Worm (Caenorhabditis elegans) whole organism, L3 larva: ENCODE data around the gene F43C11.12.

Experiments
- R02D3.7 ChIP-seq: fragments of 150-350 bp; optimal IDR thresholded peaks from 2 replicates; lab custom pipeline; 2014; ENCODE audit warnings: missing biosample characterization, missing genetic modification characterization
- ceh-16 ChIP-seq: sonication (generic microtip); optimal IDR thresholded peaks from 2 replicates; lab custom pipeline; 2017; ENCODE audit warnings: missing biosample characterization, missing genetic modification characterization
- elt-3 ChIP-seq, 3 experiments: fragments of 150-350 bp in 1 of 3; sonication (generic microtip) in 2 of 3; optimal IDR thresholded peaks; 2 replicates in 2 of 3; 4 replicates in 1 of 3; lab custom pipeline; 2014 to 2017; ENCODE audit warnings: missing biosample characterization in 3 of 3, missing genetic modification characterization in 3 of 3
- lin-15B ChIP-seq: fragments of 150-350 bp; optimal IDR thresholded peaks from 2 replicates; lab custom pipeline; 2014; ENCODE audit warnings: missing biosample characterization, missing genetic modification characterization
- nhr-11 ChIP-seq: fragments of 150-350 bp; optimal IDR thresholded peaks from 2 replicates; lab custom pipeline; 2014; ENCODE audit warnings: missing biosample characterization, missing genetic modification characterization
- nhr-12 ChIP-seq: fragments of 150-350 bp; optimal IDR thresholded peaks from 2 replicates; lab custom pipeline; 2014; ENCODE audit warnings: missing biosample characterization, missing genetic modification characterization
- nhr-25 ChIP-seq: sonication (generic microtip); optimal IDR thresholded peaks from 2 replicates; lab custom pipeline; 2017; ENCODE audit warnings: missing biosample characterization, missing genetic modification characterization
- nhr-28 ChIP-seq: fragments of 150-350 bp; optimal IDR thresholded peaks from 2 replicates; lab custom pipeline; 2014; ENCODE audit warnings: missing biosample characterization, missing genetic modification characterization
- pqm-1 ChIP-seq: fragments of 150-350 bp; optimal IDR thresholded peaks from 2 replicates; lab custom pipeline; 2017; ENCODE audit warnings: missing biosample characterization, missing genetic modification characterization, inconsistent platforms

DNA sequence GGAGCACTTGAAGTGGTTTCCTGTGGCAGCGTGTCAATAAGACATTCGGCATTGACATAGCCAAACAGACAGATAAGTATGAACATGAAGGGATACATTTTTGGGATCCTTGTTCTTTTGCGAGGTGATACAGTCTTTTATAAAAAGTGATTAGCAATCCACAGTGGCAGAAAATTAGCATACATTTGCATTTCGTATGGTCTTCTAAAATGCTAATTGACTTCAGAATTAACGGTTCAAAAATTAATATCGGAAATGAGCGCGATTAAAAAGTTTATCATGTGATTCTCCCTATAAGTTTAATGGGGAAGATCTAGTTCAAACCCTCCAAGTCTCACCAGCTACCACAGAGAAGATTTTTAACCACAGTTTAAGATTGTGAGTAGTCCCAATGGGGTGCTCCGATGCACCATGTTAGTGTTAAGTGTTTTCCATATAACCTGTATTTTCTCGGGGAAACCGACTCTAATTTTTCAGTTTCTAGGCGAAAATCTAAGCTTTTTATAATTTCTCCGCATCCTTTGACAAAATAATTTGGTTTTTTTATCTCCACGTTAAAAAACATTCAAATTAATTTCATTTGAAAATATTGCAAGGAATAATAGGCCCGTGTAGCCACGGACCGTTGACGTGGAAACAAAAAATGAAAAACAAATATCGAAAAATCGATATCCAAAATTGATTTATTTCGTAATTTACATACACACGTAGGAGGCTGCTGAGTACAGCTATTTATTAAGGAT, at the start of gene F43C11.12, which contains the start of gene F16G10.5:
- no peak for TF ChIP-seq lin-15B (tag; lab: Kevin White, UChicago)
- no peak for TF ChIP-seq pqm-1 (tag; lab: Kevin White, UChicago)
- no peak for TF ChIP-seq ceh-16 (tag; lab: Kevin White, UChicago)
- no peak for TF ChIP-seq nhr-28 (tag; lab: Kevin White, UChicago)
- no peak for TF ChIP-seq elt-3 (tag; optimal IDR thresholded peaks at IDR 0.05; lab: Kevin White, UChicago)
- no peak for TF ChIP-seq nhr-12 (tag; lab: Kevin White, UChicago)
- TF ChIP-seq R02D3.7 (tag; lab: Kevin White, UChicago): no peak
- no peak for TF ChIP-seq nhr-11 (tag; lab: Kevin White, UChicago)
- TF ChIP-seq nhr-25 (tag; lab: Kevin White, UChicago): no peak
